Worm (Caenorhabditis elegans): ENCODE results near the gene C36E8.6.

DNA sequence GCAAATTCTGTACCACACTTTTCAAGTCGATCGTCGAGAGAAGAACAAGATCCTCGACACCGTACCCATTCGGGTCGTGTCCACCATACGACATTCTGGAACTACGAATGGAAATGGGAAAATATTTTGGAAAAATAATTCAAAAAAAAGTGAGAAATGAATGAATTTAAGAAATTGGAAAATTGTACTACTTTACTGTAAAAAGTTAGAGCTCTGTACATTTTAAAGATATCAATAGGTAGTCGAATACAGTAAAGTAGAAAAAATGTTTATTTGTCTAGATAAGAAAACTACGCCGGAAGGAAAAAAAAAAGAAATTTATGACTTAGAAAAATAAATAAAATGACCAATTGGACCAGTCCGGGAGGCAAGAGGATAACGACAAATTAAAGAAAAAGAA is 48.9 kb downstream of the C36E8.6 start, which contains the start of gene hum-5:
- no peak for TF ChIP-seq snpc-4 (tag; optimal IDR thresholded peaks at IDR 0.05)
- no peak for TF ChIP-seq dve-1 (tag; optimal IDR thresholded peaks at IDR 0.05; ENCODE audit: insufficient read depth)
- TF ChIP-seq snpc-1.2 (GFP tag; IDR thresholded peaks at IDR 0.05) = no peak
- TF ChIP-seq dpl-1 (GFP tag; optimal IDR thresholded peaks at IDR 0.05) = no peak
- TF ChIP-seq lin-15B (tag; optimal IDR thresholded peaks at IDR 0.05) = no peak
- TF ChIP-seq ZK546.5 (tag; optimal IDR thresholded peaks at IDR 0.05) = no peak
- TF ChIP-seq lsy-2 (tag; optimal IDR thresholded peaks at IDR 0.05) = no peak
- no peak for TF ChIP-seq pha-4 (GFP tag; IDR thresholded peaks at IDR 0.05)
- no peak for TF ChIP-seq pha-4 (tag; optimal IDR thresholded peaks at IDR 0.05)
- TF ChIP-seq Y105C5A.15 (GFP tag; IDR thresholded peaks at IDR 0.05) = no peak

All from whole organism, L4 larva.